Fruit fly (Drosophila melanogaster) whole organism, larva: Measurements from ENCODE around the gene ENGase.

Experiments
- noc ChIP-seq: fragments of 200-800 bp; sonication (Bioruptor generic); optimal IDR thresholded peaks from 3 replicates; lab custom pipeline; 2019; ENCODE audit warnings: missing biosample characterization, mild to moderate bottlenecking, missing genetic modification characterization, moderate library complexity

ENGase gene

DNA sequence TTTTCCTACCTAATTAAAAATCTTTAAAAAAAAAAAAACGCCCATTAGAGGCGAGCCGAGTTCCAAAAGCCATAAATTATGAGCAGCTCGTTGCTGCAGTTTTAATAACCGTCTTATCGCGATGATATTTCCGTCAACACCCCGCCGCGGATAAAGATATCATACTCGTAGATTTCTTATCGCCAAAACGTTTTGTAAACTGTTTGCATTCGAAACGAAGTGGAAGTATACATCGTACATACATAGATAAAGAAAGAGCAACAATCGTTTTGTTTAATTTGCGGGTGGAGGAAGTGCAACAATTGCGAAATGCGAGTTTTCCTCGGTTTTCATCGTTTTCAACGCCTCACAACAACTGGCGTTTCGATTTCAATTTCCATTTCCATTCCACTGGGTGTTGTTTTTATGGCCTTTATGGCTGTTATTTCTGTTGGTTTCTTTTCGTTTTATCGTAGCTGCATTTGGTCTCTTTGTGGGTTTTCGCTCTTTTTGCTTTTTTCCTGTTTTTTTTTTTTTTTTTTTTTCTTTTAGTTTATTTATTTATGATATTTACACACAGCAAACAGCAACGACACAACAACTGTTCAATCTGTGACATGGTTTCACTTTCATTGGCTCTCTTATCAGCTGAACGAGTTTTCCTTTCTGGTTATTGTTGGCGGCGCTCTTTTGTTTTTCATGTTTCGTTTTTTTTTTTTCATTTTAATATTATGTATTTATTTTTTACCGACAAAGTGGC is 49.7 kb downstream of the ENGase start:
- no peak for TF ChIP-seq noc (tag; lab: Kevin White, UChicago)

DNA sequence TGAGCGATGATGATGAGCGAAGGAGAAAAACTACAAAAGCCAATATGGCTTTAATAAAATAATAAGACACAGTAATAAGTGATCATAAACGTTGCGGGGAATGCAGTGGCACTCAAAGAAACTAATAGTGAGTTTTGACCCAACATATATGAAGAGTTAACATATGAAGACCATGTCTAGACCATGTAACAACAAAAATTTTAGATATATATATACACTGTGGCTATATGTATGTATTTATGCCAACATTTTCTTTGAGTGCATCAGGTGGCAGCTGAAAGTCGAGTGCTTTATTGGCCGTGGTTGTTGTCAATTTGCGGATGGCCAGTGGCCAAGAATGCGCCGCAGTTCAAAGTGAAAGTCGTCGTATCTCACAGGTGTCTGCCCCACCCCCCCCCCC is 50.5 kb downstream of the ENGase start:
- TF ChIP-seq noc (tag; lab: Kevin White, UChicago): no peak

DNA sequence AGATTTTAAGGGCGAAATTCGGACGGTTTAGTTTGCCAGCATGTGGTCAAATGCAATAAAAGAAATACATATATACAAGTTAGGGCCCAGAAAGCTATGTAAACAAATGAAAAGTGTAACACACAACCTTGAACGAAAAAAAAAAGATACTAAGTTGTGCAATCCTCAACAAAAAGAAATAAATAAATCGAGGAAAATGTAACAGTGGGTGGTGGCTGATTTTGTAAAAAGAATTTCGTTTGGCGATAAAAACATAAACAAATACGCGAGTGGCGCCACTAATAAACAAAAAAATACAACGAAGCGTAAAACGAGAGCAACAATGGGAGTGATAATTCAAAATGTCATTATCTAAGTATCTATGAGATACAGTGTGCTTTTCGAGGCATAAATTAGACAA is 53.6 kb downstream of the ENGase start:
- no peak for TF ChIP-seq noc (tag; lab: Kevin White, UChicago)
